Worm (Caenorhabditis elegans) whole organism, dauer: ENCODE data around the gene R151.2.

Experiments used
- unc-62 ChIP-seq: sonication (generic microtip); optimal IDR thresholded peaks from 2 replicates; lab custom pipeline; 2017; ENCODE audit warnings: missing biosample characterization, missing genetic modification reagents, missing genetic modification characterization

The R151.2 gene

DNA sequence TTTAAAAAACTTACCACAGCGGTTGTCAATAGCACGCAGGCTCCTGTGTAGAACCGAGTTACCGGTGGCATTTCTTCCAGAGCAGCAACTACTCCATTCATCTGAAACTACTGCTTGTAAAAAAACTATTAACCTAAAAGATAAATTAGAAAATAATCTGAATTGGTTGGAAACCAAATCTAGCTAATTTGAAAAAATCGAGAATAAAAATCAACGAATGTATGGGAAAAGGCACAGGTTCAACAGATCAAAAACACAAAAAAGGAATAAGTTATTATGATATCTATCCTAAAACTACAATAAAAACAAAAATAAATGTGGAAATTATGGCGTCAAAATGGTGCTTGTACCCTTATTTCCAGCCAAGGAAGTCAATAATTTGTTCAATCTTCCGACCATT, 13.3 kb downstream of the R151.2 start, which contains the start of gene der-2:
Gene der-2, minus strand, starts transcription at position 101 of the 400 bp plus-strand sequence.
- TF ChIP-seq unc-62 (GFP tag; lab: Kevin White, UChicago), result no peak

DNA sequence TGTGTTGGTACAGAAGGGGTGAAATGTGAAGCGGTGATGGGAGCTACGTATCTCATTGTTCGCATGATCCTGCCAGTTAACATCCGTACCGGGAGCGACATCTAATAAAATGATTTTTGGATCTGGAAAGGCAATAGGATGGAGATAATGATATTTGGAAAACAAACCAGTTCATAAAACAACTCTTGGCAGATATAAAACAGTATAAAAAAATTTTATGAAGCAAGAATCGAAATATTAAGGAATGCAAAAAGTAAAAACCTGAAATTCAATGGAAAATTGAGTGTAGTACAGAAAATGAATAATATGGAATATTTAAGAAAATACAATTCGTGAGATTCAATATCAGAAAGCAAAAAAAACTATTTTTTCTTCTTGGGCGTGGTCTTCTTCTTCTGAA, 16.8 kb downstream of the R151.2 start, which contains the start of gene hsp-75:
Gene hsp-75, minus strand, starts transcription at position 101 of the 400 bp plus-strand sequence.
- no peak for TF ChIP-seq unc-62 (GFP tag; lab: Kevin White, UChicago)

DNA sequence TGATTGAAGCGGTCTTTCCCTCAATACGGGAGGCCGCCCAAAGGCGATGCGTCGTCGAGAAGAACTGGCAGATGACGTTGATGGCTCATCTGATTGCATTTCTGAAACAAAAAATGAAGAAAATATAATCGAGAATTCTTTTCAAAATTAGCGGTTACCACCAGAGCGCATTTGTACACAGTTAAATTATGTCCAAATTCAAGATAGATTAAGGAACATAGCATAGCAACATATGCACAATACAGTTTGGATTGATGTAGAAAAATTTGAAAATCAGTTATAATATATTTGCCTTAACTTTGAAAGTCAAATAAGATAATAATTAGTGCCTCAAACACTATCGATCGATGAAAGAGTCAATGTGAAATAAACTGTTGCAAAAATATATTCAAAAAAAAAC, 19.9 kb downstream of the R151.2 start, which contains the start of gene R151.8:
Gene R151.8, minus strand, starts transcription at position 101 of the 400 bp plus-strand sequence.
- TF ChIP-seq unc-62 (GFP tag; lab: Kevin White, UChicago), result no peak

DNA sequence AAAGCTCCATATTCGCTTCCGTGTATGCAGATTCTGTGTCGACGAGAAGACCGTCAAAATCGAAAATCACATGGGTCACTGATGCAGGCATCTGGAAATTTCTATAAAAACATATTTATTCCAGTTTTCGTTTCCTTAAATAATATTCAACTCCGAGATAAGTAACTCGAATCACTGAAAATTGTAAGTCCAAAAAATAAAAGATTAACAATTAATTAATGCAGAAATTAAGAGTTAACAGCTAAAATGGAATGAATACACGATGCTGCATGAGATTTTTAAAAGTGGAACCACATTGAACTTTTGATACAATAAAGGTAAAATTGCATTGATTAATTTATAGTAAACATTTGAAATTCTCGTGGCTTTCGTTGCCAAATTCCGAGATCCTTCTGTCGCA, 21.1 kb downstream of the R151.2 start, which contains the start of gene R151.10:
Gene R151.10, minus strand, starts transcription at position 101 of the 400 bp plus-strand sequence.
- TF ChIP-seq unc-62 (GFP tag; lab: Kevin White, UChicago), result no peak

DNA sequence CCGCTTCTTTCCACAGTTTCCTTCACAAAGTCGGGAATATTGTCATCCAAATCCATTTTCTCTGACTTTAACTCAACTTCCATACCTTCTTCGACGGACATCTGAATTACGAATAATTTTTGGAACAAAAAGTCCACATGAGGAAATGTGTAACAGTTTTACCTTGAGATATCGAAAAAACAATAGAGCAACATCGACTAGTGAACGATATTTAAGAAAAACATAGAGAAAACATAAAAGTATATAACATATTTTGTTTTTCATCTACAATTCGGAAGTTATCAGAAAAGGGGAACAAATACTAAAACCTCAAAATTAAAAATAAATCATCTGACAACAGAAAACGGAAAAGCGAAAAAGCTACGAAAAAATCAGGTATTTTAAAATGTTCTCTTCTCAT, 23.0 kb downstream of the R151.2 start, which contains the start of gene adr-2:
Gene adr-2, minus strand, starts transcription at position 101 of the 400 bp plus-strand sequence.
- TF ChIP-seq unc-62 (GFP tag; lab: Kevin White, UChicago), result no peak

DNA sequence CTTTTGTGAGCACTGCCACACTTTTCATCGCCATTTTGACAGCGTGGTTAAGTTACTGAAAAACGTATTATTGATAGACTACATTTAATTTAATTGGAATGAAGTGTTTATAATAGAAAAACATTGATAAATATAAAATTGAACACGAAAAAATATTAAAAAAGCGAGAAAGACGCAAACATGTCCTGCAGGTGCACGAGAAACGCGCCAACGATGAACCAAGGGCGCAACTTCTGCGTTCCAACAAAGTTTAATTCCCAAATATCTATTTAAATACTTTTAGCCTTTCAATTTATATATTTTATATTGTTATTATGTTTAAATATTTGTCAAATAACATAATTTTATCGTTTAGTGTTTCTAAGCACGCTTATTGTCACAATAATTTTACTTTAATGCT, 24.4 kb downstream of the R151.2 start, which contains the start of gene ndus-8:
Gene ndus-8, minus strand, starts transcription at position 55 of the 400 bp plus-strand sequence.
- no peak for TF ChIP-seq unc-62 (GFP tag; lab: Kevin White, UChicago)

DNA sequence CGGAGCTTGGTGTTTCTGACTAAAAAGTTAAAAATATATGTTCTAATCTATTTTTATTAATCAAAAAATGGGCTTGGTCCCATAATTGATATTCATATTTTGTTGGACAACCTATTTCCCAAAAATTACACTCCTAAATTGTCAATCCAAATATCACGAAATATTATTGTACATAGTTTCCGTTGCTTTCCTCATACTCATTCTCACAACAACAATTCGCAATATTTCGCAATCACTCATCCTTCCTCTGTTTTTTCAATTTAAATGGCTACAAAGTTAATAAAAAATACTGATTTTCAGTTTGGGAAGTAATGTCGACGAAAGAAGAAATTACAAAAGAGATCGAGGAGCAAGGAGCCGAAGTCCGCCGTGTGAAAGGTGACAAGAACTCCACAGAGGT, 29.0 kb downstream of the R151.2 start, which contains the start of gene pars-1:
Gene pars-1, plus strand, starts transcription at position 301 of the 400 bp plus-strand sequence.
- no peak for TF ChIP-seq unc-62 (GFP tag; lab: Kevin White, UChicago)

DNA sequence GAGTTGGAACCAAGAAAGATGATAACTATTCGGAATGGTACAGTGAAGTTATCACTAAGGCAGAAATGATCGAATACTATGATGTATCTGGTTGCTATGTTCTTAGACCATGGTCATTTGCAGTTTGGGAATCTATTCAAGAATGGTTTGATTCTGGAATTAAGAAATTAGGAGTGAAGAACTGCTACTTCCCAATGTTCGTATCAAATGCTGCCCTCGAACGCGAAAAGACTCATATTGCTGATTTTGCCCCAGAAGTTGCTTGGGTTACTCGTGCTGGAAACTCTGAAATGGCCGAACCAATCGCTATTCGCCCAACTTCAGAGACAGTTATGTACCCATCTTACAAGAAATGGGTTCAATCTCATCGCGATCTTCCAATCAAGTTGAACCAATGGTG, 29.6 kb downstream of the R151.2 start:
- no peak for TF ChIP-seq unc-62 (GFP tag; lab: Kevin White, UChicago)

DNA sequence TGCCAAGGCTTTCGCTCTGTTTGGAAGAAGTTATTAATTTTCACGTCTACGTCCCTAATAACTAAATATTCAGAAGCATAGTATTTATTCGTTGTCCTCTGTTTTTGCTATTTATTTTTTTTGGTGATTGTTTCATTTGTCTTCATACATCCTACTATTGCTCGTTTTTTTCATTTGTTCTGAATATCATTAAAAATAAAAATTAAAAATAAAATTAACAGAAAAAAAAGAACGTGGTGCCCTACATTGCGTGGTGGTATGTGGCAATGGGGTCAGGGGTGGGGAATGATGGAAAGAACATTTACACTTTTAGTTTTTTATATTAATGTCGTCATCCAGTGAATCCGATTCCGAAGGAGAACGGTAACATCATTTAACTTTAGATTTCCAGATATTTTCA, 31.3 kb downstream of the R151.2 start, which contains the start of gene ztf-31:
Gene ztf-31, plus strand, starts transcription at position 301 of the 400 bp plus-strand sequence.
- no peak for TF ChIP-seq unc-62 (GFP tag; lab: Kevin White, UChicago)

DNA sequence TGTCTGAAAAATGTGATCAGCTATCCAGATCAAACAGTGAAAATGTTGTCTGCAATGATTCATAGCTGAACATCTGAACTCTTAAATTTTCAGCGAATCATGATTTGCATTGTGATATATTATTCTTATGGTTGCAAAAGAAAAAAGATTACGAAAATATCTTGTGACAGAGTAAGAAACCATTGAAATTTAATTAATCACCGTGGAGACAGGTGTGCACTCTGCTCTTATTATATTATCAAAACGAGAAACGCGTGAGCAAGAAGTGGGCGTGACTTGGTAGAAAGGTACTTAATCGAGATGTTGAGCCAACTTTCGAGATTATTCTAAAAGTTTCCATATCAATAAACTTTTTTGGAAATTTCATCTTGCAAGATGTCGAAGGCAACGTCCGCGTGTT, 33.2 kb downstream of the R151.2 start, which contains the start of gene osm-10:
Gene osm-10, plus strand, starts transcription at position 293 of the 400 bp plus-strand sequence.
- no peak for TF ChIP-seq unc-62 (GFP tag; lab: Kevin White, UChicago)

DNA sequence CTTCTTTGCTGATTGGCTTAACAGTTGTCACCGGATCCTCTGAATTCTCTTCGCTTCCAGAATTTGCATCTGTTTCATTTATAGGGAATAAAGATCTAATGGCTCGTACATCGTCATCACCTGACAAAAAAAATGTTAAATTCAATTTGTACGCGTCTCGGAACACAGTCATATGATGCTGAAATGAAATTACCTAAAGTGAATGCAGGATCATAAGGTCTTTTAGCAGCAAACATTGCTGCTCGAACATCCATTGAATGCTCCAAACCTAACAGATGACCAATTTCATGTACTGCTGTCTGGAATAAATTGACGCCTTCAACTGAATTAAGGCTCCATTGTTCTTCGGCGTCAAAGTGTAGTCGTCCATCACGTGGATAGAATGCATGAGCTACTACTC, 36.6 kb downstream of the R151.2 start:
- TF ChIP-seq unc-62 (GFP tag; lab: Kevin White, UChicago), result no peak

DNA sequence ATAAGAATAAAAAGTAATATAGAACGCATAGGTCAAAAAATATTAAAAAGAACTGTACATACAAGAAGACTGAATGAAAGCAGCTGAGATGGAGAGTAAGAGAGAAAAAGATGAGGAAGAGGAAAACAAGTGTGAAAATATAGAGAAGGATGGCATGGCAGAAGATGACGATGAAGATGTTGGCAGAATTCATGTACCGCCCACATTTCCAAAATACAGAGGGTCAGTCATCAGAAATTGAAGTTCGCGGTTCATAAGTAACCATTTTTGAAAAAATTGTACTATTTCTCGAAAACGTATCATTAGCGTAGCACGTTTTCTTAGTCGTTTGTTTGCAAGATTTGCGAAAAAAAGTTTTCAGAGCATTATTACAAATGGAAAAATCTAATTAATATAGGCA, 38.0 kb downstream of the R151.2 start, which contains the start of gene zmp-6:
Gene zmp-6, minus strand, starts transcription at position 101 of the 400 bp plus-strand sequence.
- TF ChIP-seq unc-62 (GFP tag; lab: Kevin White, UChicago), result no peak

DNA sequence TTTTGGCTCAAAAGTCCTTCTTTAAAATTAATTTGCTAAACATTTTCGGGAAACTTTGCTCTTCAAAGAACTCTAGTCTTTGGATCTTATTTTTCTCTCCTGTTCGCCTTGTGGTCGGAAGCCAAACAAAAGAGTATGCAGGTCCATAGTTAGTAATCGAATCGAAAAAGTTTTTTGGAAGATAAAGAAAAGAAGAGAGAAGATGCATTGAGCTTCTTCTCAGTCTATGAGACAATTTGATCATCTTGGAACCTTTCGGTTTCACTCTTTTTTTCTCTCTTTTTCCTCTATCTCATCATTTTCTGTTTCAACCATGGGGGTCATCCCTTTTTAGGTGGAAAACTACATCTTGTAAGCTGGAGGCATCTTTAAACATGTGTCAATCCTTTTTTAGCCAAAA, 43.9 kb downstream of the R151.2 start:
- no peak for TF ChIP-seq unc-62 (GFP tag; lab: Kevin White, UChicago)

DNA sequence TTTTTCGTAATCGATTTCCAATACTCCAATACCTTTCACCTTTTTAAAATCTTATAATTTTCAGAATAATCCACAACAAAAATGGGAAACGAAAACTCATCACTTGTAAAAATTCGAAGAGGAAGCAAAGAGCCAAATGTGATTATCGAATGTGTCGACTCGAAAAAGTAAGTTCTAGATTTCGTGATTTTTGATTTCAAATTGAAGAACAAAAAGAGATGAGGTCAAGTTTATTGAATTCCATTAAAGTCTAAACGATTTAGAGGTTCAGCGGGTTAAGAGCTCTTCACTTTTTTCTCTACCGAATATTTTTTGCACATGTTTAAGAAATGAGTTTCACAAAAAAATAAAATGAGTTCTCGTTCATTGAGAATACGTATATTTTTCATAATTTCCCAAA, 49.2 kb downstream of the R151.2 start, which contains the start of gene B0361.4:
Gene B0361.4, plus strand, starts transcription at position 61 of the 400 bp plus-strand sequence.
- TF ChIP-seq unc-62 (GFP tag; lab: Kevin White, UChicago), result no peak

DNA sequence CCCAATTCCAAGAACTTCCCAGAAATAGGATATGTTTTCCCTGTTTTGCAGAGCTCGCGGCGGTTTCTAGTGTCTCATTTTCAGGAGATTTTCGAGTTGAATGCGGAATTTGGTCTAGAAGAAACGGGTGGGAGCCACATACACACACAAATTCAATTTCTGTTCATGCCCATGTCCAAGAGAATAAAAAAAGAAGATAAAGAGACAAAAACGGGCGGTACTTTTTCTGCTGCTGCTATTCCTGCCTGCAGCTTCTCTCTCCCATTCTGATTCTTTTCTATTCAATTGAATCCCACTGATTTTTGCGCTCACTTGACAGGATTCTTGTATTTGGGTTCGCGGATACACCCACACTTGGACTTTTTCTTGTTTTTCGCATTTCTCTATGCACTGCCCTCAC, 52.8 kb downstream of the R151.2 start:
- TF ChIP-seq unc-62 (GFP tag; lab: Kevin White, UChicago), result no peak

DNA sequence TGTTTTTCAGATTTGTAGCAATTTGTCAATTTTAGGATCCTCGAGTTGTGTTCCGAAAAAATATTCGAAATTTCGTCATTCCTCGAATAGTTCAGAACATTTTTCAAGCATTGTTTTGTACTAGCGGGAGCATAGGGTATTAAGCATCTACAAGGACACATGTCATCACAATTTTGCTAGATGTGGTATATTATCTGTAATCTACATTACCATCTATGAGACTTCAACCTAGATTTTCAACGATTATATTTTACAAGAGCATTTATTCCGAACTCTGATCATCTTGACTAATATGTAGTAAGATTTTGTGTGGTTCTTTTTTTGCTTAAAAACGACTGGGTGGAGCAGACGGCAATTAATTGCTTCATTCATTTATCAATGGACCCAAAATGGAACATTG, 53.3 kb downstream of the R151.2 start:
- TF ChIP-seq unc-62 (GFP tag; lab: Kevin White, UChicago), result no peak
